Worm (Caenorhabditis elegans): ENCODE measurements around the gene ten-1.

The ten-1 gene

DNA sequence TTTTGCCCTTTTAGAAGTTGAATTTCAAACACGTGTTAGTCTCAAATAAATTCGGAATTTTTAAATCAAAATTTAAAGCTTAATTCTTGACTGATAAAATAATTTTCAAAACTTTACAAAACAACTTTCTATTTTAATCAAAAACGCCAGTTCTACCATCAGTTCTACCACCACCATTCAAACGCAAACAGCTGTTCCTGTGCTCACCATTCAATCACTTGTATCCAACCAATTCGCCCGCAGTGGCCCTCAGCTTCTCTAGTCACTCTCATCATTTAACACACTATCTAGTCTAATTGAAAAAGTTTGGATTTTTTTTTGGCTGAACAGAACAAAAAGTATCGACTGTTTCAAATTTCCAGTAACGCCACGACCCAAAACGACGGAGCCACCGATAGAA is 2.1 kb downstream of the ten-1 start:
- TF ChIP-seq lin-14 (GFP tag; optimal IDR thresholded peaks at IDR 0.05) (peak; percentile 12), mef-2 (tag; optimal IDR thresholded peaks at IDR 0.05) (no peak), rnt-1 (tag; optimal IDR thresholded peaks at IDR 0.05) (peak; percentile 25), dsc-1 (tag; optimal IDR thresholded peaks at IDR 0.05) (peak; percentile 28)

DNA sequence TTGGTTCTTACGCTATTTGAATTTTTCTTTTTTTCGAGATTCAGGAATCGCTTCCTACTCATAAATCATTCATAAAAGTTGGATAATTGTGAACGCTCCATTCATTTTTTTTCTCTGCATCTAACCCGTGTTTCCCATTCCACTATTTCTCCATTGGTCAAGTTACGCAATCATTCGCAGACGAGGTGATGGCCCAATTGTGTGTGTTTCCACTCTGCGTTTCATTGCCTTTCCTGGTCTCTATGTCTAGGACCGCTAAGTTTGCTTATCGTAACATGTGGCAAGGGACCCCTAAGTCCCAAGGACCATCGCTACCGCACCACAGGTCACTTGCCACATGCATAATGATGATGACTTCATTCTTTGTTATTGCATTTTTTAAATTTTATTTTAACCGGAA is 5.4 kb downstream of the ten-1 start:
- TF ChIP-seq lsy-2 (tag; optimal IDR thresholded peaks at IDR 0.05) (no peak), pqm-1 (tag; optimal IDR thresholded peaks at IDR 0.05) (no peak), nhr-47 (tag; optimal IDR thresholded peaks at IDR 0.05) (no peak), skn-1 (tag; optimal IDR thresholded peaks at IDR 0.05) (no peak), nhr-20 (tag; optimal IDR thresholded peaks at IDR 0.05) (no peak), Y116A8C.19 (tag; optimal IDR thresholded peaks at IDR 0.05; ENCODE audit: borderline replicate concordance) (no peak), zag-1 (tag; optimal IDR thresholded peaks at IDR 0.05) (no peak), C04F5.9 (tag; optimal IDR thresholded peaks at IDR 0.05) (no peak), sptf-1 (tag; optimal IDR thresholded peaks at IDR 0.05) (no peak), F16B12.6 (tag; optimal IDR thresholded peaks at IDR 0.05) (no peak), C34B4.2 (tag; optimal IDR thresholded peaks at IDR 0.05) (no peak), dpl-1 (GFP tag; optimal IDR thresholded peaks at IDR 0.05) (no peak), grh-1 (GFP tag; IDR thresholded peaks at IDR 0.05) (no peak), hpl-2 (GFP tag; optimal IDR thresholded peaks at IDR 0.05) (no peak), hlh-17 (GFP tag; optimal IDR thresholded peaks at IDR 0.05; ENCODE audit: borderline replicate concordance) (no peak), pax-3 (tag; optimal IDR thresholded peaks at IDR 0.05) (no peak), fkh-4 (tag; optimal IDR thresholded peaks at IDR 0.05; ENCODE audit: borderline replicate concordance) (no peak), nhr-19 (GFP tag; conservative IDR thresholded peaks at IDR 0.05) (no peak)

DNA sequence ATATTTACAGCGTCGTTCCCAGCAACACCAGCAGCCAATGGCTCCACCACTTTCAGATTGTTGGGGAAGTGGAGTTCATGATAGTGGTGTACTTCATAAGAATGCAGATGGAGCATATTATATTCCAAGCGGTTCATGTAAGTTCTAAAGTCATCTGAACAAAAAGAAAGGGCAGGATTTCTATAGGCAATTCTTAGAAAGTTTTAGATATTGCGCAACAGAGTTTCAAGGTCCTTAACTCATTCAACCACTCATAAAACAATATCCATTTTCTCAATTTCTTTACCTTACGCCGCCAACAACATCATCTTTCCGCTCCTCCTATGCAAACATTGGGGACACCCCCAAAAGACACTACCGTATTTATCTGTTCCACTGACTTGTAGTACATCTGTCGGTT is 10.6 kb downstream of the ten-1 start:
- TF ChIP-seq efl-1 (optimal IDR thresholded peaks at IDR 0.05), result no peak
- TF ChIP-seq efl-1 (GFP tag; optimal IDR thresholded peaks at IDR 0.05 in 1 of 2), result no peak
- no peak for TF ChIP-seq swsn-7 (tag; optimal IDR thresholded peaks at IDR 0.05)
- TF ChIP-seq sox-4 (tag; optimal IDR thresholded peaks at IDR 0.05), result no peak
- TF ChIP-seq aly-2 (tag; optimal IDR thresholded peaks at IDR 0.05), result no peak
- no peak for TF ChIP-seq egl-27 (tag; optimal IDR thresholded peaks at IDR 0.05)
- TF ChIP-seq hlh-4 (tag; optimal IDR thresholded peaks at IDR 0.05), result no peak
- TF ChIP-seq aha-1 (tag; optimal IDR thresholded peaks at IDR 0.05), result no peak
- no peak for TF ChIP-seq fkh-10 (GFP tag; optimal IDR thresholded peaks at IDR 0.05)
- TF ChIP-seq mef-2 (tag; optimal IDR thresholded peaks at IDR 0.05), result no peak
- TF ChIP-seq lir-3 (tag; optimal IDR thresholded peaks at IDR 0.05; ENCODE audit: poor library complexity), result no peak
- TF ChIP-seq lin-13 (GFP tag; optimal IDR thresholded peaks at IDR 0.05), result no peak
- TF ChIP-seq ces-1 (GFP tag; optimal IDR thresholded peaks at IDR 0.05), result no peak
- no peak for TF ChIP-seq sup-37 (GFP tag; optimal IDR thresholded peaks at IDR 0.05)
- no peak for TF ChIP-seq nhr-71 (tag; optimal IDR thresholded peaks at IDR 0.05)
- no peak for TF ChIP-seq xbp-1 (tag; optimal IDR thresholded peaks at IDR 0.05)
- TF ChIP-seq F16B12.6 (tag; optimal IDR thresholded peaks at IDR 0.05), result no peak
- no peak for TF ChIP-seq lin-14 (GFP tag; optimal IDR thresholded peaks at IDR 0.05)
- no peak for TF ChIP-seq nhr-237 (tag; optimal IDR thresholded peaks at IDR 0.05)
- no peak for TF ChIP-seq elt-3 (tag; optimal IDR thresholded peaks at IDR 0.05)
- TF ChIP-seq mep-1 (tag; optimal IDR thresholded peaks at IDR 0.05), result no peak

DNA sequence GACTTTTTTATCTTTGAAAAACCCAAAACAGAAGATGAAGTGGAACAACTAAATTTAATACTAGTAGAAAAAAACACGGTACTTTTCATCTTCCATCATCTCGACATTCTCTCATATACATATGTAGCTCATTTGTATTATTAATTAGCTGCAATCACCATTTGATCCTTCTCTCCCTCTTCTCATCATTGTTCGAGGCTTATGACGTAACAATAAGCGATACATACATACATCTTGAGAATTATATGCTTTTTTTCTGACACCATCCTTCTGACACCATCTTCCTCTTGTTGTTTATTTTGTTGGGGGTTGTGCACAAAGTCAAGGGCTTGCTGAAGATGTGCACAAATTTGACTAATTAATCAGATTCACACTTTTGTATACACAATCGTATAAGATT is 16.6 kb downstream of the ten-1 start:
- no peak for TF ChIP-seq tlp-1 (tag; optimal IDR thresholded peaks at IDR 0.05)
- no peak for TF ChIP-seq egl-27 (tag; optimal IDR thresholded peaks at IDR 0.05)
- TF ChIP-seq nhr-28 (tag; optimal IDR thresholded peaks at IDR 0.05), result no peak
- no peak for TF ChIP-seq ztf-11 (tag; optimal IDR thresholded peaks at IDR 0.05)
- no peak for TF ChIP-seq unc-62 (GFP tag; optimal IDR thresholded peaks at IDR 0.05)
- TF ChIP-seq pax-3 (tag; optimal IDR thresholded peaks at IDR 0.05), result no peak
- no peak for TF ChIP-seq elt-2 (tag; optimal IDR thresholded peaks at IDR 0.05)
- TF ChIP-seq nhr-71 (tag; optimal IDR thresholded peaks at IDR 0.05), result no peak
- TF ChIP-seq hpl-2 (GFP tag; optimal IDR thresholded peaks at IDR 0.05), result no peak
- no peak for TF ChIP-seq F16B12.6 (tag; optimal IDR thresholded peaks at IDR 0.05)
- no peak for TF ChIP-seq efl-1 (optimal IDR thresholded peaks at IDR 0.05)
- no peak for TF ChIP-seq efl-1 (GFP tag; optimal IDR thresholded peaks at IDR 0.05 in 1 of 2)
- no peak for TF ChIP-seq fos-1 (tag; optimal IDR thresholded peaks at IDR 0.05)
- TF ChIP-seq lin-15B (tag; optimal IDR thresholded peaks at IDR 0.05), result no peak
- TF ChIP-seq fkh-8 (tag; optimal IDR thresholded peaks at IDR 0.05), result no peak
- TF ChIP-seq unc-86 (tag; optimal IDR thresholded peaks at IDR 0.05), result no peak
- no peak for TF ChIP-seq nhr-90 (tag; optimal IDR thresholded peaks at IDR 0.05; ENCODE audit: poor library complexity)

Data from whole organism, L1 larva.